Fruit fly (Drosophila melanogaster): Measurements from ENCODE around the gene CG2186.

The CG2186 gene

DNA sequence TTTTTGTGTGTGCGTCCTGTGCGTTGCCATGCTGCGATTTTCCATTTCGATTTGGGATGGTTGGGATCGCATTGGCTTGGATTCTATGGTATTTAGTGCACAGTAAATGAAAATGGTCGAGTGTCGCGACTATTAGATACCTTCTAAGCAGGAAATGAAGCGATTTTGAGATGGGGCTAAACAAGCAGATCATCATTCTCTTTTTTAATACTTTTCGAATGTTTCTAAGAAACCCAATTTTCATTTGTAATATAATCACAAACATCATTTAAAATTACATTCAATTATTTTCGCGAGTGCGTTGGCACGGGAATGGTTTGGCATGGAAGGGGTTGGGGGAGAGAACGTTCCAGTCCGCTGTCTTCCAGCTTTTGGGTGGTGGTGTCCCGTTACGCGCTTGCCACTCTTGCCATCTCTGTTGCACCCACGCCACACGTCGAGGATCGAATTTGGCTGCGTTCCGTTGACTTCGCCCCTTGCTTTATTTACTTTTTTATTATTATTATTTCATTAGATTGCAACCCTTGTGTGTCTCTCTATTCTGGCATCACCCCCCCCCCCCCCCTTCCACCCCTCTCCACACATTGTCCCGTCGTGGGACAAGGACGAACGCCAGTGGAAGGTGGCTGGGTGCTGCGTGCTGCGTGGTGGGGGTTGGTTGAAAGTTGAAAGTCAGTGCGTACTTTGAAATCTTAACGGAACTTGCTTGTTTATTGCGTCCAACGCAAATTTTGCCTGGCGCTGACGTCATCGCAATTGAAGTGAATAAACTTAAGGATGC is 31.9 kb upstream of the CG2186 start (continued):
- TF ChIP-seq CG1233 (GFP tag; optimal IDR thresholded peaks at IDR 0.05) (peak; percentile 5), gt (GFP tag; IDR thresholded peaks at IDR 0.05) (no peak), Sox100B (GFP tag; optimal IDR thresholded peaks at IDR 0.05) (peak; percentile 5), Abd-B (GFP tag; optimal IDR thresholded peaks at IDR 0.05) (peak; percentile 46), CG17612 (GFP tag; IDR thresholded peaks at IDR 0.05) (no peak), D19A (tag; optimal IDR thresholded peaks at IDR 0.05) (peak; percentile 53), Ets97D (GFP tag; optimal IDR thresholded peaks at IDR 0.05) (no peak), CG10209 (GFP tag; optimal IDR thresholded peaks at IDR 0.05) (peak; percentile 47), gem (tag; optimal IDR thresholded peaks at IDR 0.05) (peak; percentile 69), en (GFP tag; optimal IDR thresholded peaks at IDR 0.05) (no peak), unpg (GFP tag; optimal IDR thresholded peaks at IDR 0.05) (peak; percentile 36), Rx (GFP tag; IDR thresholded peaks at IDR 0.05) (no peak), tin (GFP tag; optimal IDR thresholded peaks at IDR 0.05) (no peak), Blimp-1 (GFP tag; optimal IDR thresholded peaks at IDR 0.05) (peak; percentile 41), Hr3 (GFP tag; optimal IDR thresholded peaks at IDR 0.05) (peak; percentile 45), org-1 (GFP tag; optimal IDR thresholded peaks at IDR 0.05) (peak; percentile 19), oc (tag; optimal IDR thresholded peaks at IDR 0.05) (peak; percentile 28), CG6813 (GFP tag; optimal IDR thresholded peaks at IDR 0.05) (no peak), otp (GFP tag; IDR thresholded peaks at IDR 0.05) (0 out of 3 replicates have a peak, but pooled peaks have one; percentile 31), Chrac-16 (GFP tag; optimal IDR thresholded peaks at IDR 0.05) (peak; percentile 45), dmrt99B (tag; optimal IDR thresholded peaks at IDR 0.05) (peak; percentile 62), sc (optimal IDR thresholded peaks at IDR 0.05) (no peak), sc (GFP tag; optimal IDR thresholded peaks at IDR 0.05) (peak; percentile 2), Sox102F (GFP tag; optimal IDR thresholded peaks at IDR 0.05) (peak; percentile 37), CG12071 (GFP tag; optimal IDR thresholded peaks at IDR 0.05) (no peak), az2 (GFP tag; optimal IDR thresholded peaks at IDR 0.05) (peak; percentile 35), gfzf (GFP tag; optimal IDR thresholded peaks at IDR 0.05) (no peak), CG13894 (tag; optimal IDR thresholded peaks at IDR 0.05) (no peak), croc (GFP tag; conservative IDR thresholded peaks at IDR 0.05) (no peak), Ets65A (GFP tag) (peak; percentile 59), CG10543 (GFP tag; optimal IDR thresholded peaks at IDR 0.05) (no peak), CG8281 (tag; optimal IDR thresholded peaks at IDR 0.05) (no peak), CG6791 (GFP tag; IDR thresholded peaks at IDR 0.05; ENCODE audit: partially characterized antibody) (no peak), CG11504 (tag; optimal IDR thresholded peaks at IDR 0.05) (peak; percentile 63), p53 (GFP tag; optimal IDR thresholded peaks at IDR 0.05) (no peak), vfl (GFP tag; optimal IDR thresholded peaks at IDR 0.05) (no peak), esg (GFP tag; conservative IDR thresholded peaks at IDR 0.05) (0 out of 2 replicates have a peak, but pooled peaks have one; percentile 17), CG7372 (GFP tag; IDR thresholded peaks at IDR 0.05) (no peak), row (GFP tag; IDR thresholded peaks at IDR 0.05) (peak; percentile 73), CG17829 (tag; optimal IDR thresholded peaks at IDR 0.05) (peak; percentile 41), CG9727 (GFP tag; optimal IDR thresholded peaks at IDR 0.05) (peak; percentile 64), NFAT (GFP tag; IDR thresholded peaks at IDR 0.05) (no peak), CG17328 (GFP tag; IDR thresholded peaks at IDR 0.05) (peak; percentile 57; the same call in 1 of the 2 replicates), CoRest (tag; optimal IDR thresholded peaks at IDR 0.05) (peak; percentile 45), CG9609 (GFP tag; optimal IDR thresholded peaks at IDR 0.05) (no peak), cad (GFP tag; optimal IDR thresholded peaks at IDR 0.05) (no peak), CG2712 (tag; optimal IDR thresholded peaks at IDR 0.05) (peak; percentile 78), CG8924 (tag; optimal IDR thresholded peaks at IDR 0.05) (peak; percentile 52), Oli (tag; optimal IDR thresholded peaks at IDR 0.05) (peak; percentile 56), aop (GFP tag; IDR thresholded peaks at IDR 0.05) (no peak)

All from whole organism, embryonic.